Fruit fly (Drosophila melanogaster) whole organism, embryonic: ENCODE results near the gene CG11726.

Experiments
- Atf3 ChIP-seq: fragments of 200-800 bp; sonication (Bioruptor generic); optimal IDR thresholded peaks from 3 replicates; lab custom pipeline; 2016; ENCODE audit warnings: missing biosample characterization, missing genetic modification characterization
- Bgb ChIP-seq: fragments of 200-800 bp; sonication (Bioruptor generic); IDR thresholded peaks from 2 replicates; pipeline ENCODE4 v1.3.6; 2022; ENCODE audit warnings: missing biosample characterization, missing genetic modification characterization; ENCODE audit not compliant: partially characterized antibody
- CG11695 ChIP-seq: fragments of 200-800 bp; sonication (Bioruptor generic); IDR thresholded peaks from 3 replicates; pipeline ENCODE4 v1.3.6; 2022; ENCODE audit warnings: missing biosample characterization, missing genetic modification characterization
- CG12071 ChIP-seq: fragments of 200-800 bp; sonication (Bioruptor generic); optimal IDR thresholded peaks from 3 replicates; lab custom pipeline; 2018; ENCODE audit warnings: missing biosample characterization, mild to moderate bottlenecking, missing genetic modification characterization
- CG12104 ChIP-seq: fragments of 200-800 bp; sonication (Bioruptor generic); optimal IDR thresholded peaks from 3 replicates; lab custom pipeline; 2016; ENCODE audit warnings: missing biosample characterization, missing genetic modification characterization
- CG12942 ChIP-seq: fragments of 200-800 bp; sonication (Bioruptor generic); optimal IDR thresholded peaks from 3 replicates; lab custom pipeline; 2016; ENCODE audit warnings: missing biosample characterization, missing genetic modification characterization
- CG13775 ChIP-seq: fragments of 200-800 bp; sonication (Bioruptor generic); optimal IDR thresholded peaks from 3 replicates; lab custom pipeline; 2017; ENCODE audit warnings: missing biosample characterization, mild to moderate bottlenecking, missing genetic modification characterization
- CG15696 ChIP-seq: fragments of 200-800 bp; sonication (Bioruptor generic); optimal IDR thresholded peaks from 2 replicates; lab custom pipeline; 2019; ENCODE audit warnings: missing biosample characterization, mild to moderate bottlenecking, missing genetic modification characterization, moderate library complexity
- CG16863 ChIP-seq: fragments of 200-800 bp; sonication (Bioruptor generic); optimal IDR thresholded peaks from 3 replicates; lab custom pipeline; 2016; ENCODE audit warnings: missing biosample characterization, missing genetic modification characterization
- CG17385 ChIP-seq: fragments of 200-800 bp; sonication (Bioruptor generic); optimal IDR thresholded peaks from 3 replicates; lab custom pipeline; 2018; ENCODE audit warnings: missing biosample characterization, mild to moderate bottlenecking, missing genetic modification characterization
- CG18476 ChIP-seq: fragments of 200-800 bp; sonication (Bioruptor generic); optimal IDR thresholded peaks from 2 replicates; lab custom pipeline; 2016; ENCODE audit warnings: missing biosample characterization, mild to moderate bottlenecking, missing genetic modification characterization
- CG2129 ChIP-seq: fragments of 200-800 bp; sonication (Bioruptor generic); IDR thresholded peaks from 2 replicates; pipeline ENCODE4 v1.3.6; 2022; ENCODE audit warnings: missing biosample characterization, missing genetic modification characterization; ENCODE audit not compliant: partially characterized antibody
- CG31441 ChIP-seq: fragments of 200-800 bp; sonication (Bioruptor generic); IDR thresholded peaks from 2 replicates; pipeline ENCODE4 v1.3.6; 2022; ENCODE audit warnings: missing biosample characterization, missing genetic modification characterization
- CG3726 ChIP-seq: fragments of 200-800 bp; sonication (Bioruptor generic); IDR thresholded peaks from 3 replicates; pipeline ENCODE4, ENCODE4 v1.3.6; 2022; ENCODE audit warnings: missing biosample characterization, missing genetic modification characterization
- CG4282 ChIP-seq: fragments of 200-800 bp; sonication (Bioruptor generic); optimal IDR thresholded peaks from 2 replicates; lab custom pipeline; 2016; ENCODE audit warnings: missing biosample characterization, missing genetic modification characterization
- CG4328 ChIP-seq: fragments of 200-800 bp; sonication (Bioruptor generic); optimal IDR thresholded peaks from 3 replicates; lab custom pipeline; 2017; ENCODE audit warnings: missing biosample characterization, missing genetic modification reagents, missing genetic modification characterization
- CG4820 ChIP-seq: fragments of 200-800 bp; sonication (Bioruptor generic); optimal IDR thresholded peaks from 3 replicates; lab custom pipeline; 2016; ENCODE audit warnings: missing biosample characterization, missing genetic modification characterization
- CG9727 ChIP-seq: fragments of 200-800 bp; sonication (Bioruptor generic); optimal IDR thresholded peaks from 3 replicates; lab custom pipeline; 2017; ENCODE audit warnings: missing biosample characterization, mild to moderate bottlenecking, missing genetic modification characterization
- Doc3 ChIP-seq: fragments of 200-800 bp; sonication (Bioruptor generic); IDR thresholded peaks from 3 replicates; pipeline ENCODE4 v1.3.6; 2022; ENCODE audit warnings: missing biosample characterization, missing genetic modification characterization; ENCODE audit not compliant: partially characterized antibody
- Drgx ChIP-seq: fragments of 200-800 bp; sonication (Bioruptor generic); IDR thresholded peaks from 2 replicates; pipeline ENCODE4 v1.3.6; 2022; ENCODE audit warnings: missing biosample characterization, missing genetic modification characterization
- HLH3B ChIP-seq: fragments of 200-800 bp; sonication (Bioruptor generic); IDR thresholded peaks from 2 replicates; pipeline ENCODE4 v1.3.6; 2022; ENCODE audit warnings: missing biosample characterization, missing genetic modification characterization
- HLH54F ChIP-seq: fragments of 200-800 bp; sonication (Bioruptor generic); optimal IDR thresholded peaks from 3 replicates; lab custom pipeline; 2016; ENCODE audit warnings: missing biosample characterization, missing genetic modification characterization
- Hr39 ChIP-seq: fragments of >200 bp; optimal IDR thresholded peaks from 2 replicates; lab custom pipeline; 2017
- Hr51 ChIP-seq, 2 experiments: fragments of 200-800 bp; sonication (Bioruptor generic); optimal IDR thresholded peaks; 2 replicates in 1 of 2; 3 replicates in 1 of 2; lab custom pipeline; 2016 to 2018; ENCODE audit warnings: missing biosample characterization in 2 of 2, missing genetic modification characterization in 2 of 2, mild to moderate bottlenecking in 1 of 2, moderate library complexity in 1 of 2
- Lpt ChIP-seq: fragments of >200 bp; optimal IDR thresholded peaks from 2 replicates; lab custom pipeline; 2018; ENCODE audit warnings: missing biosample characterization, missing genetic modification characterization
- Max ChIP-seq: fragments of 200-800 bp; sonication (Bioruptor generic); optimal IDR thresholded peaks from 2 replicates; lab custom pipeline; 2016; ENCODE audit warnings: missing biosample characterization, mild to moderate bottlenecking, missing genetic modification characterization
- NC2α ChIP-seq: fragments of 200-800 bp; sonication (Bioruptor generic); optimal IDR thresholded peaks from 2 replicates; lab custom pipeline; 2016; ENCODE audit warnings: missing biosample characterization, missing genetic modification characterization
- Poxn ChIP-seq: fragments of 200-800 bp; sonication (Bioruptor generic); IDR thresholded peaks from 2 replicates; pipeline ENCODE4 v1.3.6; 2022; ENCODE audit warnings: missing biosample characterization, missing genetic modification characterization
- Scr ChIP-seq: fragments of 200-800 bp; sonication (Bioruptor generic); IDR thresholded peaks from 2 replicates; pipeline ENCODE4 v1.3.6; 2022; ENCODE audit warnings: missing biosample characterization, missing genetic modification characterization; ENCODE audit not compliant: partially characterized antibody
- Sox102F ChIP-seq: fragments of 200-800 bp; sonication (Bioruptor generic); optimal IDR thresholded peaks from 2 replicates; lab custom pipeline; 2018; ENCODE audit warnings: missing biosample characterization, mild to moderate bottlenecking, missing genetic modification characterization, moderate library complexity
- Xrp1 ChIP-seq: fragments of 200-800 bp; sonication (Bioruptor generic); IDR thresholded peaks from 2 replicates; pipeline ENCODE4 v1.3.6; 2022; ENCODE audit warnings: missing biosample characterization, missing genetic modification characterization
- aop ChIP-seq: fragments of 200-800 bp; sonication (Bioruptor generic); IDR thresholded peaks from 2 replicates; pipeline ENCODE4 v1.3.6; 2022; ENCODE audit warnings: missing biosample characterization, missing genetic modification characterization
- ash1 ChIP-seq: fragments of 200-800 bp; sonication (Bioruptor generic); optimal IDR thresholded peaks from 2 replicates; lab custom pipeline; 2018; ENCODE audit warnings: missing biosample characterization, mild to moderate bottlenecking, missing genetic modification characterization
- br ChIP-seq: fragments of >200 bp; optimal IDR thresholded peaks from 2 replicates; lab custom pipeline; 2017
- chif ChIP-seq, 2 experiments: fragments of 200-800 bp; sonication (Bioruptor generic); optimal IDR thresholded peaks; 3 replicates each; lab custom pipeline; 2016; ENCODE audit warnings: missing biosample characterization in 2 of 2, missing genetic modification characterization in 2 of 2
- da ChIP-seq: fragments of 200-800 bp; sonication (Bioruptor generic); optimal IDR thresholded peaks from 2 replicates; lab custom pipeline; 2016; ENCODE audit warnings: missing biosample characterization, missing genetic modification characterization
- dmrt11E ChIP-seq: fragments of 200-800 bp; sonication (Bioruptor generic); optimal IDR thresholded peaks from 3 replicates; lab custom pipeline; 2018; ENCODE audit warnings: missing biosample characterization, mild to moderate bottlenecking, missing genetic modification characterization, moderate library complexity
- dpn ChIP-seq, 2 experiments: fragments of 200-800 bp; sonication (Bioruptor generic); optimal IDR thresholded peaks; 3 replicates each; lab custom pipeline; 2016; ENCODE audit warnings: missing biosample characterization in 2 of 2, missing genetic modification characterization in 2 of 2
- fd3F ChIP-seq: fragments of 200-800 bp; sonication (Bioruptor generic); optimal IDR thresholded peaks from 2 replicates; lab custom pipeline; 2018; ENCODE audit warnings: missing biosample characterization, mild to moderate bottlenecking, missing genetic modification characterization, moderate library complexity
- gce ChIP-seq: fragments of 200-800 bp; sonication (Bioruptor generic); IDR thresholded peaks from 3 replicates; pipeline ENCODE4 v1.3.6; 2022; ENCODE audit warnings: missing biosample characterization, missing genetic modification characterization
- grn ChIP-seq: fragments of 200-800 bp; sonication (Bioruptor generic); optimal IDR thresholded peaks from 3 replicates; lab custom pipeline; 2017; ENCODE audit warnings: missing biosample characterization, missing genetic modification characterization
- gt ChIP-seq: fragments of 200-800 bp; sonication (Bioruptor generic); IDR thresholded peaks from 2 replicates; pipeline ENCODE4 v1.3.6; 2022; ENCODE audit warnings: missing biosample characterization, missing genetic modification characterization
- hb ChIP-seq: fragments of 200-800 bp; sonication (Bioruptor generic); IDR thresholded peaks from 3 replicates; pipeline ENCODE4 v1.3.6; 2022; ENCODE audit warnings: missing biosample characterization, missing genetic modification characterization; ENCODE audit not compliant: partially characterized antibody
- nerfin-2 ChIP-seq: fragments of 200-800 bp; sonication (Bioruptor generic); IDR thresholded peaks from 2 replicates; pipeline ENCODE4 v1.3.6; 2022; ENCODE audit warnings: missing biosample characterization, missing genetic modification characterization; ENCODE audit not compliant: partially characterized antibody
- onecut ChIP-seq: fragments of 200-800 bp; sonication (Bioruptor generic); IDR thresholded peaks from 2 replicates; pipeline ENCODE4 v1.3.6; 2022; ENCODE audit warnings: missing biosample characterization, missing genetic modification characterization
- p53 ChIP-seq: fragments of 200-800 bp; sonication (Bioruptor generic); optimal IDR thresholded peaks from 2 replicates; lab custom pipeline; 2016; ENCODE audit warnings: missing biosample characterization, missing genetic modification characterization
- pfk ChIP-seq: fragments of 200-800 bp; sonication (Bioruptor generic); optimal IDR thresholded peaks from 2 replicates; lab custom pipeline; 2018; ENCODE audit warnings: missing biosample characterization, mild to moderate bottlenecking, missing genetic modification characterization, moderate library complexity
- repo ChIP-seq: fragments of 200-800 bp; sonication (Bioruptor generic); optimal IDR thresholded peaks from 2 replicates; lab custom pipeline; 2016; ENCODE audit warnings: missing biosample characterization, missing genetic modification characterization
- sim ChIP-seq: fragments of 200-800 bp; sonication (Bioruptor generic); IDR thresholded peaks from 2 replicates; pipeline ENCODE4 v1.3.6; 2022; ENCODE audit warnings: missing biosample characterization, missing genetic modification characterization
- sob ChIP-seq: fragments of 200-800 bp; sonication (Bioruptor generic); IDR thresholded peaks from 2 replicates; pipeline ENCODE4 v1.3.6; 2022; ENCODE audit warnings: missing biosample characterization, missing genetic modification characterization
- toy ChIP-seq: fragments of 200-800 bp; sonication (Bioruptor generic); IDR thresholded peaks from 2 replicates; pipeline ENCODE4 v1.3.6; 2022; ENCODE audit warnings: missing biosample characterization, missing genetic modification characterization
- trem ChIP-seq: fragments of 200-800 bp; optimal IDR thresholded peaks from 3 replicates; lab custom pipeline; 2019; ENCODE audit warnings: missing biosample characterization, mild to moderate bottlenecking, missing genetic modification characterization, moderate library complexity

The CG11726 gene

dm6 chr3L:11375304-11375703 is 19.2 kb upstream of the CG11726 start (continued):
- TF ChIP-seq da (GFP tag; lab: Kevin White, UChicago) (no peak), CG2129 (GFP tag; lab: Robert Waterston, UW) (no peak), ash1 (GFP tag; lab: Kevin White, UChicago) (no peak), CG12942 (peak; percentile 42), br (lab: Kevin White, UChicago) (no peak), CG3726 (no peak; the same call in 2 of the 3 replicates), sim (GFP tag; lab: Robert Waterston, UW) (peak; percentile 43; the same call in 1 of the 2 replicates), repo (GFP tag; lab: Kevin White, UChicago) (no peak), Atf3 (GFP tag; lab: Kevin White, UChicago) (peak; percentile 23), nerfin-2 (GFP tag; lab: Robert Waterston, UW) (no peak), trem (tag; lab: Kevin White, UChicago) (peak; percentile 78), Drgx (peak; percentile 57), dmrt11E (tag; lab: Kevin White, UChicago) (peak; percentile 86), sob (0 out of 2 replicates have a peak, but pooled peaks have one; percentile 38), toy (GFP tag; lab: Robert Waterston, UW) (no peak), Bgb (GFP tag; lab: Robert Waterston, UW) (no peak), Scr (GFP tag; lab: Robert Waterston, UW) (no peak), chif (GFP tag; optimal IDR thresholded peaks at IDR 0.05; lab: Kevin White, UChicago) (peak; percentile 50 to 80), aop (GFP tag; lab: Robert Waterston, UW) (no peak), gce (GFP tag; lab: Robert Waterston, UW) (peak; percentile 59; the same call in 1 of the 3 replicates), Max (GFP tag; lab: Kevin White, UChicago) (peak; percentile 53), Xrp1 (GFP tag; lab: Robert Waterston, UW) (peak; percentile 89), dpn (GFP tag; optimal IDR thresholded peaks at IDR 0.05; lab: Kevin White, UChicago) (peak; percentile 36 to 60), HLH54F (GFP tag; lab: Kevin White, UChicago) (no peak), hb (GFP tag; lab: Robert Waterston, UW) (no peak), CG4328 (peak; percentile 19), CG18476 (GFP tag; lab: Kevin White, UChicago) (peak; percentile 57), CG12104 (GFP tag; lab: Kevin White, UChicago) (peak; percentile 52), Hr51 (GFP tag; optimal IDR thresholded peaks at IDR 0.05; lab: Kevin White, UChicago) (peak in 1 of 2 experiments; percentile 61), grn (GFP tag; lab: Kevin White, UChicago) (no peak), Doc3 (GFP tag; lab: Robert Waterston, UW) (no peak), CG4282 (no peak), CG17385 (GFP tag; lab: Kevin White, UChicago) (peak; percentile 41), CG16863 (peak; percentile 47), CG9727 (GFP tag; lab: Kevin White, UChicago) (peak; percentile 84), fd3F (GFP tag; lab: Kevin White, UChicago) (no peak), CG15696 (tag; lab: Kevin White, UChicago) (peak; percentile 82), CG4820 (GFP tag; lab: Kevin White, UChicago) (peak; percentile 73), onecut (GFP tag; lab: Robert Waterston, UW) (peak; percentile 64), gt (GFP tag; lab: Robert Waterston, UW) (no peak), NC2α (GFP tag; lab: Kevin White, UChicago) (no peak), pfk (no peak), Hr39 (no peak), CG31441 (GFP tag; lab: Robert Waterston, UW) (peak; percentile 86), Poxn (GFP tag; lab: Robert Waterston, UW) (no peak), HLH3B (GFP tag; lab: Robert Waterston, UW) (peak; percentile 67), CG12071 (peak; percentile 39), p53 (GFP tag; lab: Kevin White, UChicago) (no peak), Sox102F (GFP tag; lab: Kevin White, UChicago) (peak; percentile 84), CG11695 (GFP tag; lab: Robert Waterston, UW) (0 out of 3 replicates have a peak, but pooled peaks have one; percentile 11), CG13775 (GFP tag; lab: Kevin White, UChicago) (peak; percentile 55), Lpt (GFP tag; lab: Kevin White, UChicago) (no peak)
